Worm (Caenorhabditis elegans) whole organism, L1 larva: ENCODE data around the gene B0457.2.

Experiments used
- aha-1 ChIP-seq: fragments of 150-350 bp; optimal IDR thresholded peaks from 2 replicates; lab custom pipeline; 2014; ENCODE audit warnings: missing biosample characterization, missing genetic modification characterization
- ces-1 ChIP-seq: fragments of 150-350 bp; optimal IDR thresholded peaks from 2 replicates; lab custom pipeline; 2014; ENCODE audit warnings: missing biosample characterization, missing genetic modification reagents, missing genetic modification characterization
- dpl-1 ChIP-seq, 3 experiments: fragments of 150-350 bp in 2 of 3; sonication (generic microtip) in 1 of 3; optimal IDR thresholded peaks; 2 replicates each; lab custom pipeline; 2014 to 2017; ENCODE audit warnings: missing biosample characterization in 3 of 3, missing genetic modification characterization in 3 of 3, missing genetic modification reagents in 3 of 3
- egl-27 ChIP-seq, 2 experiments: fragments of 150-350 bp in 1 of 2; sonication (generic microtip); optimal IDR thresholded peaks; 3 replicates each; lab custom pipeline; 2017 to 2018; ENCODE audit warnings: missing biosample characterization in 2 of 2, missing genetic modification characterization in 2 of 2, missing genetic modification reagents in 2 of 2
- elt-2 ChIP-seq: sonication (generic microtip); optimal IDR thresholded peaks from 2 replicates; lab custom pipeline; 2016; ENCODE audit warnings: missing genetic modification characterization, mild to moderate bottlenecking, inconsistent platforms, missing compliant biosample characterization, missing genetic modification reagents
- elt-3 ChIP-seq, 6 experiments: fragments of 150-350 bp in 1 of 6; sonication (generic microtip); optimal IDR thresholded peaks; 2 replicates each; lab custom pipeline; 2017 to 2018; ENCODE audit warnings: missing biosample characterization in 6 of 6, missing genetic modification characterization in 6 of 6, inconsistent platforms in 1 of 6
- lsy-2 ChIP-seq, 2 experiments: fragments of 150-350 bp; optimal IDR thresholded peaks; 2 replicates each; lab custom pipeline; 2014; ENCODE audit warnings: missing biosample characterization in 2 of 2, missing genetic modification characterization in 2 of 2
- nhr-237 ChIP-seq: fragments of 150-350 bp; optimal IDR thresholded peaks from 2 replicates; lab custom pipeline; 2014; ENCODE audit warnings: missing biosample characterization, missing genetic modification characterization
- xbp-1 ChIP-seq: sonication (generic microtip); optimal IDR thresholded peaks from 2 replicates; lab custom pipeline; 2016; ENCODE audit warnings: missing genetic modification characterization, missing compliant biosample characterization
- ztf-4 ChIP-seq: fragments of 150-350 bp; optimal IDR thresholded peaks from 2 replicates; lab custom pipeline; 2014; ENCODE audit warnings: missing biosample characterization, missing genetic modification characterization

DNA sequence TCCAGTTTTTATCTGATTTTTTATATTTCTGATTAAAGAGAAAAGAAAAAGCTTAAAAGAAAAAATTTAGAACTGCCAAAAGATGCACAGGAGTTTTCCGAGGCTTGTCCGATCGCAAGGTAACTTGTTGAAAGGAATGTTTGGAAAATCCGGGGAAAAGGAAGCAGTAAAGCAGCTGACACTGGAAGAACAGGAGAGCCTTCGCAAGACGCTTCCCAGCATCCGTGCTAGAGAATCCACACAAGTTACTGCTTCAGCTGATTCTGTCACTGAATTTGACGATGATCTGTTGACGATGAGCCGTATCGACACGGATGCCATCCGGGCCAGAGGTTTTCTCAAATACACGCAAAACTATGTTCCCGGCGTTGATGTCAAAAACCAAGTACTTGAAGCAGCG is 3.4 kb upstream of the B0457.2 start, which contains the start of gene mrpl-50:
- TF ChIP-seq ztf-4 (tag; lab: Kevin White, UChicago) (no peak), elt-3 (tag; optimal IDR thresholded peaks at IDR 0.05; lab: Kevin White, UChicago) (no peak), xbp-1 (tag; lab: Kevin White, UChicago) (no peak), egl-27 (tag; optimal IDR thresholded peaks at IDR 0.05; lab: Kevin White, UChicago) (no peak), dpl-1 (GFP tag; optimal IDR thresholded peaks at IDR 0.05; lab: Kevin White, UChicago) (no peak), lsy-2 (tag; optimal IDR thresholded peaks at IDR 0.05; lab: Kevin White, UChicago) (no peak), ces-1 (GFP tag; lab: Kevin White, UChicago) (no peak), nhr-237 (no peak), aha-1 (tag; lab: Kevin White, UChicago) (no peak), elt-2 (tag; lab: Kevin White, UChicago) (no peak)
